Worm (Caenorhabditis elegans): ENCODE data around the gene F39G3.5.
A peak's percentile ranks its signal among the peaks of the same experiment; 100 is the strongest.

Gene F39G3.5

ce11 chrV:4755308-4756029 is 33.1 kb downstream of the F39G3.5 start, which contains the start of gene pgl-3 (continued):
- no peak for TF ChIP-seq lsy-27 (tag; optimal IDR thresholded peaks at IDR 0.05; ENCODE audit: borderline replicate concordance, insufficient read depth)
- TF ChIP-seq mcd-1 (GFP tag; IDR thresholded peaks at IDR 0.05) = no peak
- no peak for TF ChIP-seq F55B11.4 (tag; optimal IDR thresholded peaks at IDR 0.05; ENCODE audit: borderline replicate concordance, insufficient read depth)
- no peak for TF ChIP-seq die-1 (tag; optimal IDR thresholded peaks at IDR 0.05)
- peak; percentile 20 for TF ChIP-seq snpc-1.3 (tag; optimal IDR thresholded peaks at IDR 0.05; ENCODE audit: insufficient read depth)
- peak; percentile 34 for TF ChIP-seq hmg-1.2 (GFP tag; IDR thresholded peaks at IDR 0.05)
- TF ChIP-seq tbp1 (GFP tag; optimal IDR thresholded peaks at IDR 0.05) = peak; percentile 13
- no peak for TF ChIP-seq ceh-100 (GFP tag; IDR thresholded peaks at IDR 0.05)
- no peak for TF ChIP-seq F52B5.7 (tag; optimal IDR thresholded peaks at IDR 0.05)
- TF ChIP-seq him-1 (tag; optimal IDR thresholded peaks at IDR 0.05) = peak; percentile 46
- TF ChIP-seq Y53G8AR.9 (GFP tag; conservative IDR thresholded peaks at IDR 0.05) = peak; percentile 76; the same call in 1 of the 2 replicates
- TF ChIP-seq egl-44 (GFP tag; IDR thresholded peaks at IDR 0.05) = 0 out of 2 replicates have a peak, but pooled peaks have one; percentile 54
- TF ChIP-seq sptf-2 (GFP tag; optimal IDR thresholded peaks at IDR 0.05) = no peak
- TF ChIP-seq attf-6 (GFP tag; IDR thresholded peaks at IDR 0.05) = peak; percentile 61
- peak; percentile 22 for TF ChIP-seq dpl-1 (GFP tag; optimal IDR thresholded peaks at IDR 0.05)
- TF ChIP-seq Y56A3A.18 (GFP tag; IDR thresholded peaks at IDR 0.05) = peak; percentile 42; the same call in 1 of the 2 replicates
- TF ChIP-seq F49E8.2 (tag; optimal IDR thresholded peaks at IDR 0.05; ENCODE audit: insufficient read depth) = peak; percentile 56
- no peak for TF ChIP-seq zfh-2 (GFP tag; conservative IDR thresholded peaks at IDR 0.05)
- no peak for TF ChIP-seq ets-4 (GFP tag; optimal IDR thresholded peaks at IDR 0.05)
- TF ChIP-seq ztf-28 (GFP tag; IDR thresholded peaks at IDR 0.05) = no peak
- no peak for TF ChIP-seq F22D6.2 (tag; optimal IDR thresholded peaks at IDR 0.05)
- no peak for TF ChIP-seq aptf-2 (GFP tag; conservative IDR thresholded peaks at IDR 0.05)
- TF ChIP-seq snpc-1.1 (tag; optimal IDR thresholded peaks at IDR 0.05; ENCODE audit: insufficient read depth) = peak; percentile 18
- TF ChIP-seq T26A5.8 (tag; optimal IDR thresholded peaks at IDR 0.05) = no peak
- no peak for TF ChIP-seq ZK185.1 (tag; optimal IDR thresholded peaks at IDR 0.05; ENCODE audit: poor library complexity, severe bottlenecking)
- TF ChIP-seq hlh-26 (GFP tag; conservative IDR thresholded peaks at IDR 0.05) = no peak
- peak; percentile 11 for TF ChIP-seq unc-130 (GFP tag; optimal IDR thresholded peaks at IDR 0.05)
- TF ChIP-seq snpc-3.4 (tag; optimal IDR thresholded peaks at IDR 0.05) = no peak
- no peak for TF ChIP-seq nhr-80 (tag; optimal IDR thresholded peaks at IDR 0.05)
- peak; percentile 48 for TF ChIP-seq tlf-1 (GFP tag; optimal IDR thresholded peaks at IDR 0.05)
- no peak for TF ChIP-seq nfya-2 (GFP tag; IDR thresholded peaks at IDR 0.05)
- TF ChIP-seq ztf-25 (GFP tag; IDR thresholded peaks at IDR 0.05) = no peak
- no peak for TF ChIP-seq cebp-1 (GFP tag; IDR thresholded peaks at IDR 0.05)
- TF ChIP-seq cebp-1 (tag; optimal IDR thresholded peaks at IDR 0.05) = peak; percentile 31
- peak; percentile 90; the same call in 1 of the 2 replicates for TF ChIP-seq Y95B8A.8 (GFP tag; IDR thresholded peaks at IDR 0.05)
- TF ChIP-seq hlh-12 (tag; optimal IDR thresholded peaks at IDR 0.05) = no peak
- TF ChIP-seq chd-7 (tag; optimal IDR thresholded peaks at IDR 0.05) = no peak
- no peak for TF ChIP-seq zim-3 (tag; optimal IDR thresholded peaks at IDR 0.05)
- no peak for TF ChIP-seq ccch-3 (GFP tag; optimal IDR thresholded peaks at IDR 0.05)
- no peak for TF ChIP-seq nhr-120 (GFP tag; IDR thresholded peaks at IDR 0.05)
- no peak for TF ChIP-seq F23B12.7 (tag; optimal IDR thresholded peaks at IDR 0.05; ENCODE audit: insufficient read depth)
- TF ChIP-seq ztf-22 (GFP tag; optimal IDR thresholded peaks at IDR 0.05) = no peak
- TF ChIP-seq T07F8.4 (tag; optimal IDR thresholded peaks at IDR 0.05) = no peak
- TF ChIP-seq mxl-1 (tag; optimal IDR thresholded peaks at IDR 0.05) = no peak
- TF ChIP-seq C17E4.6 (GFP tag; IDR thresholded peaks at IDR 0.05) = peak; percentile 72
- TF ChIP-seq rcor-1 (GFP tag; IDR thresholded peaks at IDR 0.05) = no peak; the same call in 1 of the 2 replicates
